Worm (Caenorhabditis elegans) whole organism, midembryonic: ENCODE measurements around the gene mec-9.

Experiments used
- T22C8.4 ChIP-seq: fragments of 200-800 bp; sonication (Bioruptor generic); IDR thresholded peaks from 2 replicates; pipeline ENCODE4 v1.3.6; 2022; ENCODE audit warnings: missing genetic modification characterization, missing compliant biosample characterization
- cog-1 ChIP-seq: sonication (generic microtip); optimal IDR thresholded peaks from 2 replicates; lab custom pipeline; 2016; ENCODE audit warnings: missing genetic modification characterization, missing compliant biosample characterization
- flt-1 ChIP-seq: fragments of 200-800 bp; sonication (Bioruptor generic); IDR thresholded peaks from 2 replicates; pipeline ENCODE4 v1.3.6; 2022; ENCODE audit warnings: missing genetic modification characterization, missing compliant biosample characterization
- klf-2 ChIP-seq: fragments of 200-800 bp; sonication (Bioruptor generic); conservative IDR thresholded peaks from 2 replicates; pipeline ENCODE4 v1.3.6; 2022; ENCODE audit warnings: missing genetic modification reagents, missing genetic modification characterization, missing compliant biosample characterization
- ref-1 ChIP-seq: fragments of 200-800 bp; sonication (Bioruptor generic); conservative IDR thresholded peaks from 2 replicates; pipeline ENCODE4 v1.3.6; 2022; ENCODE audit warnings: missing genetic modification reagents, missing genetic modification characterization, missing compliant biosample characterization
- tab-1 ChIP-seq: fragments of 200-800 bp; sonication (Bioruptor generic); IDR thresholded peaks from 2 replicates; pipeline ENCODE4 v1.3.6; 2022; ENCODE audit warnings: missing genetic modification characterization, missing compliant biosample characterization
- ztf-23 ChIP-seq: fragments of 200-800 bp; sonication (Bioruptor generic); IDR thresholded peaks from 2 replicates; pipeline ENCODE4 v1.3.6; 2022; ENCODE audit warnings: missing genetic modification reagents, missing genetic modification characterization, missing compliant biosample characterization
- ztf-29 ChIP-seq: fragments of 200-800 bp; sonication (Bioruptor generic); IDR thresholded peaks from 2 replicates; pipeline ENCODE4 v1.3.6; 2022; ENCODE audit warnings: missing genetic modification reagents, missing genetic modification characterization, missing compliant biosample characterization

- TF ChIP-seq ztf-29 (GFP tag; lab: Robert Waterston, UW): no peak
- no peak for TF ChIP-seq tab-1 (GFP tag; lab: Robert Waterston, UW)
- TF ChIP-seq ref-1 (GFP tag; lab: Robert Waterston, UW): no peak
- no peak for TF ChIP-seq ztf-23 (GFP tag; lab: Robert Waterston, UW)
- TF ChIP-seq flt-1 (GFP tag; lab: Robert Waterston, UW): no peak
- TF ChIP-seq T22C8.4: no peak
- no peak for TF ChIP-seq cog-1 (tag; lab: Kevin White, UChicago)
- TF ChIP-seq klf-2 (GFP tag; lab: Robert Waterston, UW): no peak
These were observed 49.3 kb upstream of the mec-9 start for ce11 chrV:9964152-9964785.
